Fruit fly (Drosophila melanogaster): ENCODE data around the gene tos.
A peak's percentile ranks its signal among the peaks of the same experiment; 100 is the strongest.

The tos gene

DNA sequence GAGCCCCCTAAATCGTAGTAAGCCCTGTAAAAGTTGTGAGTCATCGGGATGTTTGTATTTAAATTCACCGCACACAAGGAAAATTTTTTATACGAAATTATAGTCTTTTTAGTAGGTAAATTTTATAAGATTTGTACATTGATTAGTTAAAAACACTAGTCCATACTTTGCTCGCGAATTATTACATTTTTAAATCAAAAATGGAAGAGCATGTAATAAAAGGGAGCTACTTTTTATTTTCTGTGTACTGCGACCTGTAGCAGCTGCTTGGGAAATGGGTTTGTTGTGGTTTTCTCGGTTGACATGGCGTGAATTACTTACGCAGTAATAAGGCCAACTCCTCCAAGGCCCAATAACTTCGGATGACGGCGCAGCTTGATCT lies 12.8 kb upstream of the tos start:
- TF ChIP-seq h (GFP tag; optimal IDR thresholded peaks at IDR 0.05): peak; percentile 9
- no peak for TF ChIP-seq br (GFP tag; optimal IDR thresholded peaks at IDR 0.05)
- TF ChIP-seq Hnf4 (GFP tag; optimal IDR thresholded peaks at IDR 0.05): peak; percentile 8
- peak; percentile 33 for TF ChIP-seq fru (GFP tag; optimal IDR thresholded peaks at IDR 0.05)
- no peak for TF ChIP-seq Abd-B (GFP tag; optimal IDR thresholded peaks at IDR 0.05)
- peak; percentile 3 for TF ChIP-seq Jra (GFP tag; optimal IDR thresholded peaks at IDR 0.05)
- peak; percentile 13 for TF ChIP-seq rgr (GFP tag; optimal IDR thresholded peaks at IDR 0.05)
- no peak for TF ChIP-seq dl (GFP tag; optimal IDR thresholded peaks at IDR 0.05; ENCODE audit: insufficient read depth in 1 of 2, partially characterized antibody in 2 of 2)
- TF ChIP-seq pan (optimal IDR thresholded peaks at IDR 0.05): no peak
- TF ChIP-seq foxo (GFP tag; optimal IDR thresholded peaks at IDR 0.05): peak in 1 of 2 experiments; percentile 21
- peak; percentile 15 for TF ChIP-seq ey (GFP tag; optimal IDR thresholded peaks at IDR 0.05)
- TF ChIP-seq CG9705 (GFP tag; optimal IDR thresholded peaks at IDR 0.05): no peak
- no peak for TF ChIP-seq Rel (GFP tag; optimal IDR thresholded peaks at IDR 0.05)
- TF ChIP-seq Rel (tag; optimal IDR thresholded peaks at IDR 0.05): no peak
- TF ChIP-seq brk (GFP tag; optimal IDR thresholded peaks at IDR 0.05): no peak
- no peak for TF ChIP-seq GATAd (GFP tag; optimal IDR thresholded peaks at IDR 0.05)
- no peak for TF ChIP-seq dmrt93B (GFP tag; optimal IDR thresholded peaks at IDR 0.05)
- TF ChIP-seq Sp1 (GFP tag; optimal IDR thresholded peaks at IDR 0.05): no peak

DNA sequence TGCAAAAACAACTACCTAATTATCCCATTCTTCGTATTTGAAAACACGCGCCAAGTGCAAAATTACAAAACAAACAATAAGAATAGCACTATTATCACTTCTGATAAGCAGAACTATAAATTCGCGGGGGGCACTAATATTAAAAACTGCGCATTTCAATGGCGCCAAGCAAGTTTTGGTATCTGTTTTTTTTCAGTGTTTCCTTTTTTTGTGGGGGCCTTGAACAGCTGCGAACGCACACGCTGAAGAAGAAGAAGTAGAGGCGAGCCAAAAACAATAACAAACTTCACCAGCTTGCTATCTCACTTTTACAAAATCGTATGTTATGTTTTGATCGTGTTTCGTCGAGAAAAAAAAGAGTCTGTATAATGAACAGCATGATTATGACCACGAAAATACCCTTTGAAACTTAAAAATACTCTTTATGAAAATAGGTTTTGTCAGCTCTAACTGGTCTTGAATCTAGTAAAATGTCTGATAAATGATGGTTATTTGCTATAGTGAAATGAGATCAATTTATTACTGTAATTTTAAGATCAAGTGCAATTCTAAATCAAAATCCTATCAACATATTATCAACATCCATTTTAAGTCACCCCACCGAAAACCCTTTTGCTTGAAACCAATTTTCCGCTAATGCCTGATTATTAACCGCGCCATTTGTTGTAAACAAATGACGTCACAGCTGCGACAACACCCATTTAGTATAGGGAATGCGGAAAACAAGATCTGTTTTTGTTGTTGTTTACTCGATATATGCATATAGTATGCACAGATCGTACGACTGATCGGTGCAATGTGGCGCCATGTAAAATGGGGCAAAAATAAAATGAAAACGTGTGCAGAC lies 12.2 kb upstream of the tos start:
- TF ChIP-seq foxo (GFP tag; optimal IDR thresholded peaks at IDR 0.05) (peak in 1 of 2 experiments; percentile 66), Dif (GFP tag; optimal IDR thresholded peaks at IDR 0.05; ENCODE audit: partially characterized antibody) (no peak), OdsH (GFP tag; optimal IDR thresholded peaks at IDR 0.05) (peak; percentile 59), rgr (GFP tag; optimal IDR thresholded peaks at IDR 0.05) (peak; percentile 61), Sp1 (GFP tag; optimal IDR thresholded peaks at IDR 0.05) (peak; percentile 14), Hr83 (GFP tag; optimal IDR thresholded peaks at IDR 0.05; ENCODE audit: poor library complexity, severe bottlenecking) (peak; percentile 63), CG9705 (GFP tag; optimal IDR thresholded peaks at IDR 0.05) (no peak), Hr78 (GFP tag; optimal IDR thresholded peaks at IDR 0.05) (no peak), ey (GFP tag; optimal IDR thresholded peaks at IDR 0.05) (peak; percentile 32), dsf (GFP tag; optimal IDR thresholded peaks at IDR 0.05; ENCODE audit: borderline replicate concordance) (no peak), psq (GFP tag; optimal IDR thresholded peaks at IDR 0.05) (peak; percentile 79), woc (GFP tag; optimal IDR thresholded peaks at IDR 0.05) (peak; percentile 57), br (GFP tag; optimal IDR thresholded peaks at IDR 0.05) (peak; percentile 70), Vsx2 (GFP tag; optimal IDR thresholded peaks at IDR 0.05; ENCODE audit: partially characterized antibody) (no peak), brk (GFP tag; optimal IDR thresholded peaks at IDR 0.05) (no peak), CrebA (GFP tag; optimal IDR thresholded peaks at IDR 0.05; ENCODE audit: borderline replicate concordance) (no peak), Rel (GFP tag; optimal IDR thresholded peaks at IDR 0.05) (no peak), Rel (tag; optimal IDR thresholded peaks at IDR 0.05) (peak; percentile 6), fru (GFP tag; optimal IDR thresholded peaks at IDR 0.05) (peak; percentile 45), h (GFP tag; optimal IDR thresholded peaks at IDR 0.05) (peak; percentile 57)

DNA sequence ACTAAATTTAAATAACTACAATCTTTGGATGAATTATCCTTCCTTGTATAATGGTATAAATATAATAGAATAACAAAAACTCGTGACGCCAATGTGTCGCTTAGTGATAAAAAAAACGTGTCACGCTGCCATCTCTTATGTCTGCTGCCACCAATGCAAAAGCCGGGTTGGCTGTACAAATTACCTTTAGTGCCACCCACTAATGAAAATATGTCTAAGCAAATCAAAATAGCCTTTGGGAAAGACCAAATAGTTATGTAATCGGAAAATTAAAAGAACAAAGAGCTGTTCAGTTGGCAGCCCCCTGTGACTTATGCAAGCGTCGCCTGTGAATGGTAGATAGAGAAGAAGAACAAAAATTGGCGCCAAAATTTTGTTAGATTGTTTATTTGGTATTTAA lies 7.5 kb upstream of the tos start, which contains the start of gene CG10336:
Gene CG10336 (plus strand): TSS at position 153 of the 400 bp plus-strand sequence.
- no peak for TF ChIP-seq Rel (GFP tag; optimal IDR thresholded peaks at IDR 0.05)
- TF ChIP-seq Rel (tag; optimal IDR thresholded peaks at IDR 0.05): peak; percentile 19
- TF ChIP-seq ey (GFP tag; optimal IDR thresholded peaks at IDR 0.05): no peak

DNA sequence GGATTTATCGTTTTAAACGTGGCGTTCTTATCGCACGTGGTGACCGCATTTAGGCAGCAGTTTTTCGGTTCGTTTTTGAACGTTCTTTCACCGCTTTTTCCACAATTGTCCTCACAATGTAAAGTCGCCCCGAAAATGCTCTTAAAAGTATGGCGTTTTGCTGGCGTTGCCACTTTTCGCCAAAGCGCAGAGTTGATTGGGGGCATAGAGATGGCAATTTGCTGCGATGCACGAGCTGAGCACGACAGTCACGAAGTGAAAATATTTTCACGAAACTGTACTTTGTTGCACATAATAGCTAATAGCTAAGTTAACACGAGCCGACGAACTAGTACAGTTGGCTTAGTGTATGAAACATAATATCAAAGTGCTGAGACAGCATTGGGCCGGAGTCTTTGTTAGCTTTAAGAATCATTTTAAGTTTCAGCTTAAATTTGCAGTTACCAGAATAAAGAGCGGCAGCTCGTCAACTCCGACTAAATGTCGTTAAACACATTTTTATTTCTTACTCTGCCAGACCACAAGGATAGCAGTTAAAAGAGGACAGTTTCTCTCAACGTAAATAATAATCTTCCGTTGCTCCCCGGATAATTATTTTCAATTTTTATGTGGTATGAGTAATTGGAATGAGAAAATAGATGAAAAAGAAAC lies 6.9 kb upstream of the tos start, which contains the start of gene msl-1:
Gene msl-1 (minus strand): TSS at position 155 of the 651 bp plus-strand sequence.
- TF ChIP-seq sage (GFP tag; optimal IDR thresholded peaks at IDR 0.05): no peak
- peak; percentile 20 for TF ChIP-seq HLH106 (tag; optimal IDR thresholded peaks at IDR 0.05)
- peak; percentile 85 for TF ChIP-seq Hr83 (GFP tag; optimal IDR thresholded peaks at IDR 0.05; ENCODE audit: poor library complexity, severe bottlenecking)
- peak; percentile 3 for TF ChIP-seq Sp1 (GFP tag; optimal IDR thresholded peaks at IDR 0.05)
- peak; percentile 56 for TF ChIP-seq jim (GFP tag; optimal IDR thresholded peaks at IDR 0.05)
- no peak for TF ChIP-seq psq (GFP tag; optimal IDR thresholded peaks at IDR 0.05)
- TF ChIP-seq Rel (GFP tag; optimal IDR thresholded peaks at IDR 0.05): no peak
- peak; percentile 56 for TF ChIP-seq Rel (tag; optimal IDR thresholded peaks at IDR 0.05)
- peak; percentile 10 for TF ChIP-seq Jra (GFP tag; optimal IDR thresholded peaks at IDR 0.05)
- no peak for TF ChIP-seq Hr78 (GFP tag; optimal IDR thresholded peaks at IDR 0.05)
- TF ChIP-seq CG9705 (GFP tag; optimal IDR thresholded peaks at IDR 0.05): peak; percentile 20
- peak; percentile 67 for TF ChIP-seq Myc (optimal IDR thresholded peaks at IDR 0.05)
- TF ChIP-seq woc (GFP tag; optimal IDR thresholded peaks at IDR 0.05): peak; percentile 92
- peak in 1 of 2 experiments; percentile 56 for TF ChIP-seq foxo (GFP tag; optimal IDR thresholded peaks at IDR 0.05)
- TF ChIP-seq dl (GFP tag; optimal IDR thresholded peaks at IDR 0.05; ENCODE audit: insufficient read depth in 1 of 2, partially characterized antibody in 2 of 2): no peak
- no peak for TF ChIP-seq brk (GFP tag; optimal IDR thresholded peaks at IDR 0.05)
- TF ChIP-seq CG32264 (GFP tag; optimal IDR thresholded peaks at IDR 0.05): no peak
- TF ChIP-seq GATAd (GFP tag; optimal IDR thresholded peaks at IDR 0.05): no peak
- no peak for TF ChIP-seq usp (GFP tag; optimal IDR thresholded peaks at IDR 0.05)

Data from whole organism, wandering third instar larva.